Worm (Caenorhabditis elegans): ENCODE measurements around the gene ZK1098.12.
A peak's percentile ranks its signal among the peaks of the same experiment; 100 is the strongest.

ZK1098.12 gene

ce11 chrIII:9570869-9571268 lies 25.9 kb downstream of the ZK1098.12 start (continued):
- no peak for TF ChIP-seq pbrm-1 (GFP tag; IDR thresholded peaks at IDR 0.05)
- TF ChIP-seq mcd-1 (GFP tag; IDR thresholded peaks at IDR 0.05), result 0 out of 2 replicates have a peak, but pooled peaks have one; percentile 12
- no peak for TF ChIP-seq F55B11.4 (tag; optimal IDR thresholded peaks at IDR 0.05; ENCODE audit: borderline replicate concordance, insufficient read depth)
- no peak for TF ChIP-seq B0035.1 (tag; optimal IDR thresholded peaks at IDR 0.05)
- TF ChIP-seq nhr-120 (GFP tag; IDR thresholded peaks at IDR 0.05), result no peak
- no peak for TF ChIP-seq bed-2 (GFP tag; IDR thresholded peaks at IDR 0.05)
- no peak for TF ChIP-seq ets-4 (GFP tag; optimal IDR thresholded peaks at IDR 0.05)
- no peak for TF ChIP-seq ceh-40 (GFP tag; IDR thresholded peaks at IDR 0.05)
- no peak for TF ChIP-seq ZK185.1 (tag; optimal IDR thresholded peaks at IDR 0.05; ENCODE audit: poor library complexity, severe bottlenecking)
- no peak for TF ChIP-seq nhr-27 (tag; optimal IDR thresholded peaks at IDR 0.05)
- peak; percentile 50 for TF ChIP-seq efl-1 (GFP tag; optimal IDR thresholded peaks at IDR 0.05)
- peak; percentile 28 for TF ChIP-seq lin-54 (GFP tag; optimal IDR thresholded peaks at IDR 0.05)
- TF ChIP-seq aptf-2 (GFP tag; conservative IDR thresholded peaks at IDR 0.05), result no peak
- no peak for TF ChIP-seq ztf-6 (GFP tag; IDR thresholded peaks at IDR 0.05)
- TF ChIP-seq B0336.3 (GFP tag; IDR thresholded peaks at IDR 0.05), result no peak
- TF ChIP-seq egl-44 (GFP tag; IDR thresholded peaks at IDR 0.05), result no peak
- TF ChIP-seq lin-35 (GFP tag; optimal IDR thresholded peaks at IDR 0.05), result peak in 1 of 3 experiments; percentile 26
- TF ChIP-seq F23B12.7 (tag; optimal IDR thresholded peaks at IDR 0.05; ENCODE audit: insufficient read depth), result no peak
- TF ChIP-seq rpc-1 (optimal IDR thresholded peaks at IDR 0.05), result no peak
- no peak for TF ChIP-seq rpc-1 (tag; optimal IDR thresholded peaks at IDR 0.05)

- no peak for TF ChIP-seq cebp-1 (GFP tag; IDR thresholded peaks at IDR 0.05)
- peak; percentile 82 for TF ChIP-seq cebp-1 (tag; optimal IDR thresholded peaks at IDR 0.05)
- TF ChIP-seq Y79H2A.3 (GFP tag; conservative IDR thresholded peaks at IDR 0.05), result no peak
- TF ChIP-seq ekl-4 (GFP tag; IDR thresholded peaks at IDR 0.05), result no peak
- no peak for TF ChIP-seq F37B4.10 (GFP tag; IDR thresholded peaks at IDR 0.05)
- TF ChIP-seq attf-5 (GFP tag; optimal IDR thresholded peaks at IDR 0.05), result peak; percentile 18
- no peak for TF ChIP-seq hmg-1.2 (GFP tag; IDR thresholded peaks at IDR 0.05)
Observed at ce11 chrIII:9580039-9580891, 35.3 kb downstream of the ZK1098.12 start, which contains the start of gene ced-7. Gene ced-7 (minus strand): TSS chrIII:9580089.

ce11 chrIII:9582240-9582639 lies 37.3 kb downstream of the ZK1098.12 start, which contains the start of gene C48B4.3:
Gene C48B4.3 (minus strand): TSS chrIII:9582388.
- TF ChIP-seq athp-1 (tag; optimal IDR thresholded peaks at IDR 0.05) (no peak), Y53G8AR.9 (GFP tag; conservative IDR thresholded peaks at IDR 0.05) (no peak), mcd-1 (GFP tag; IDR thresholded peaks at IDR 0.05) (no peak), F52B5.7 (tag; optimal IDR thresholded peaks at IDR 0.05) (no peak), ztf-25 (GFP tag; IDR thresholded peaks at IDR 0.05) (no peak), akir-1 (GFP tag; optimal IDR thresholded peaks at IDR 0.05) (no peak), mes-4 (tag; optimal IDR thresholded peaks at IDR 0.05) (no peak), C06A6.2 (GFP tag; conservative IDR thresholded peaks at IDR 0.05) (no peak), snpc-3.4 (tag; optimal IDR thresholded peaks at IDR 0.05) (no peak), nhr-27 (tag; optimal IDR thresholded peaks at IDR 0.05) (no peak), chd-7 (tag; optimal IDR thresholded peaks at IDR 0.05) (no peak), F23B12.7 (tag; optimal IDR thresholded peaks at IDR 0.05; ENCODE audit: insufficient read depth) (no peak), tbp1 (GFP tag; optimal IDR thresholded peaks at IDR 0.05) (no peak)

Measured in whole organism, young adult.